Worm (Caenorhabditis elegans) whole organism, L4 larva: Measurements from ENCODE around the gene ZK637.12.

Source experiments
- ama-1 ChIP-seq: fragments of 150-350 bp; optimal IDR thresholded peaks from 2 replicates; lab custom pipeline; 2014; ENCODE audit warnings: inconsistent platforms, mixed read lengths
- dmd-8 ChIP-seq: fragments of 200-800 bp; sonication (Bioruptor generic); IDR thresholded peaks from 2 replicates; pipeline ENCODE4 v1.3.6; 2022; ENCODE audit warnings: missing genetic modification characterization, missing compliant biosample characterization
- skn-1 ChIP-seq: fragments of 150-350 bp; optimal IDR thresholded peaks from 2 replicates; lab custom pipeline; 2014; ENCODE audit warnings: missing biosample characterization, missing genetic modification characterization

ce11 chrIII:8926512-8926911 lies 2.5 kb downstream of the ZK637.12 start:
- no peak for TF ChIP-seq ama-1 (lab: Kevin White, UChicago)
- no peak for TF ChIP-seq skn-1
- no peak for TF ChIP-seq dmd-8 (GFP tag; lab: Robert Waterston, UW)
